Fruit fly (Drosophila melanogaster): ENCODE measurements around the gene ac.

- TF ChIP-seq CG9948 (tag; optimal IDR thresholded peaks at IDR 0.05) = peak; percentile 64
- TF ChIP-seq gl (tag; optimal IDR thresholded peaks at IDR 0.05) = no peak
- TF ChIP-seq CG14655 (GFP tag; optimal IDR thresholded peaks at IDR 0.05) = peak; percentile 49
- no peak for TF ChIP-seq D1 (tag; optimal IDR thresholded peaks at IDR 0.05)
- no peak for TF ChIP-seq CG8301 (tag; optimal IDR thresholded peaks at IDR 0.05)
- no peak for TF ChIP-seq Pif1A (GFP tag; optimal IDR thresholded peaks at IDR 0.05)
- TF ChIP-seq Snoo (tag; optimal IDR thresholded peaks at IDR 0.05) = no peak
- no peak for TF ChIP-seq CG32121 (GFP tag; IDR thresholded peaks at IDR 0.05)
- TF ChIP-seq fd96Ca (GFP tag; IDR thresholded peaks at IDR 0.05) = no peak
- no peak for TF ChIP-seq CG10348 (GFP tag; IDR thresholded peaks at IDR 0.05)
- no peak for TF ChIP-seq CG13204 (GFP tag; optimal IDR thresholded peaks at IDR 0.05)
- no peak for TF ChIP-seq rn (GFP tag; IDR thresholded peaks at IDR 0.05)
- TF ChIP-seq CG12605 (GFP tag; IDR thresholded peaks at IDR 0.05) = no peak
These were observed 9.7 kb downstream of the ac start for dm6 chrX:379527-379926.
